Worm (Caenorhabditis elegans): ENCODE measurements around the gene oac-30.

Gene oac-30

ce11 chrII:1275439-1275838 lies 8.7 kb upstream of the oac-30 start, which contains the start of gene Y57G7A.5:
Gene Y57G7A.5 (minus strand): TSS chrII:1275539.
- TF ChIP-seq gei-8 (GFP tag; optimal IDR thresholded peaks at IDR 0.05): no peak
- no peak for TF ChIP-seq Y5F2A.4 (GFP tag; optimal IDR thresholded peaks at IDR 0.05)
- TF ChIP-seq dpl-1 (GFP tag; optimal IDR thresholded peaks at IDR 0.05): no peak

DNA sequence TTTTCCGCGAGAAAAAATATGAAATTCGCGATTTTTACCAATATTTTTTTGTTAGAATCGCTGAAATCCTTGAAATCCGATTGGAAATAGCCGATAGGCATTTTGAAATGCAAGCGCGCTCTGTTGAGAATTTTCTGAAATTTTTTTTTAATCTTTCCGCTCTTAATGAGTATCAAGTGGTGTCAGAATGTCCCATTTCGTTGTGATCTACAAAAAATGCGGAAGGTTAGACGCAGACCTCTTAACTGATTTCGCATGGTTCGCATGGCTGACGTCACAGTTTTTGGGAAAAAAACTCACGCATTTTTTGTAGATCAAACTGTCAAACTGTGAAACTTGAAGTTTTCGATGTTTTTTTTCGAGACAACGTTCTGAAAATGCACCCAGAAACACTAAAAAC lies 5.1 kb upstream of the oac-30 start, which contains the start of gene srw-66:
srw-66 (minus strand) TSS at position 101 of the 400 bp plus-strand sequence.
- TF ChIP-seq ztf-7 (tag; optimal IDR thresholded peaks at IDR 0.05) (no peak), arid-1 (GFP tag; conservative IDR thresholded peaks at IDR 0.05) (no peak), mdt-29 (GFP tag; IDR thresholded peaks at IDR 0.05) (no peak), tra-1 (GFP tag; IDR thresholded peaks at IDR 0.05) (no peak), daf-12 (tag; optimal IDR thresholded peaks at IDR 0.05) (no peak), ceh-44 (GFP tag; IDR thresholded peaks at IDR 0.05) (no peak), unc-39 (tag; optimal IDR thresholded peaks at IDR 0.05) (no peak), daf-19 (GFP tag; conservative IDR thresholded peaks at IDR 0.05) (no peak), gei-8 (GFP tag; optimal IDR thresholded peaks at IDR 0.05) (no peak), F10B5.3 (tag; optimal IDR thresholded peaks at IDR 0.05) (no peak), zip-2 (tag; optimal IDR thresholded peaks at IDR 0.05) (no peak)

DNA sequence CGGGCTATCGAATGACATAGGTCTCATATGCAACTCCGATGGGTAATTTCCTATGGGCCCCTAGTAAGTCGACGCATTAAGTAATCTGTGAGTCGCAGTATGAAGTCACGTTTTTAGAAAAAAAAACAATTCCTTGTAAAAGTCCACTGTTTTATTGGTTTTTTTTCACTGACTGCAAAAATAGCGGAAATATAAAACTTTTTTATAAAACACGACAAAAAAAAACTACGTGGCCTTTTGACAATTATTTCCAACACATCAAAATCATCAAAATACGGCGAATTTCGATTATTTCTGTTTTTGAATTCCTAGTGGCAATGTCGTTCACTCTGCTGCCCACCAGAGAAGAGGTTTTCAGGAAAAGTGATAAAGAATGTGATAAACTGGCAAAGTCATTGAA lies 8.1 kb downstream of the oac-30 start, which contains the start of gene clpr-2:
clpr-2 (plus strand) TSS at position 301 of the 400 bp plus-strand sequence.
- TF ChIP-seq ama-1 (optimal IDR thresholded peaks at IDR 0.05) (no peak), hmg-1.1 (GFP tag; IDR thresholded peaks at IDR 0.05) (no peak)

DNA sequence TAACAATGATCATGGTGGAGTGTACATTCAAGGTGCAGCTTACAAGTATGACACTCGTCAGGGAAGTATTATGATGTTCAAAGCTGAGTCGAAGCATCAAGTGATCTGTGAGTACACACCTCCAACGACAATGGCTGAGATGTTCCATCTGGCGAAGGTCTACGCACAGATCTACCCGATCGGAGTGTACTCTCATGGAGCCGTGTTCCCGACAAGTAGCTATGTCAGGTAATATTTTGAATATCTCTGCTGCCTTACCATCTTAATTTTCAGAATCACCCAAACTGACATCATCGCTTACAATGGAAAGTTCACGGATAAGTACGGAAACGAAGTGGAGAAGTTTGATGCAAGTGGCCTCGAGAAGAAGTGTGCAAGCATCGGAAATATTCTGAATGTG lies 9.9 kb downstream of the oac-30 start:
- TF ChIP-seq unc-62 (GFP tag; optimal IDR thresholded peaks at IDR 0.05 in 1 of 2) (peak in 1 of 2 experiments; percentile 93), unc-62 (tag; optimal IDR thresholded peaks at IDR 0.05) (no peak), ztf-7 (tag; optimal IDR thresholded peaks at IDR 0.05) (no peak), mdt-29 (GFP tag; IDR thresholded peaks at IDR 0.05) (no peak), unc-130 (GFP tag; optimal IDR thresholded peaks at IDR 0.05) (no peak), Y75B8A.6 (GFP tag; IDR thresholded peaks at IDR 0.05) (no peak), daf-12 (tag; optimal IDR thresholded peaks at IDR 0.05) (no peak), nhr-77 (tag; optimal IDR thresholded peaks at IDR 0.05) (no peak)

ce11 chrII:1255637-1256036 lies 11.1 kb downstream of the oac-30 start, which contains the start of gene clec-119:
Gene clec-119 (plus strand): TSS chrII:1255937.
- TF ChIP-seq lir-3 (tag; optimal IDR thresholded peaks at IDR 0.05): no peak

DNA sequence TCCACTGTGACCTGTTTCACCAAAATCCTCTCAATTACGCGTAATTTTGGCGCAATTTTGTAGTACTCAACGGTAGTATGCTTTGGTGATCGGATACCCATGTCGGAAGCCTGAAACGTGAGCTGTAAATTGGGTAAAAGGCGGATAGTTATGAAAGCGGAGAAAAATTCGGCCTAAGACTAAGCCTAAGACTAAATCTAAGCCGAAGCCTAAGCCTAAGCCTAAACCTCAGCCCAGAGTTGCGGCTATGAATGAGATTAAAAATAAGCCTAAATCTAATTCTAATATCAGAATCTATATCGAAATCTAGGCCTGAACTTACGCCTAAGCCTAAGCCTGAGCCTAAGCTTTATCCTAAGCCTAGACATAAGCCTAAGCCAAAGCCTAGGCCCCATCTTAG lies 14.4 kb downstream of the oac-30 start, which contains the start of gene lin-42:
lin-42 (minus strand) TSS at position 101 of the 400 bp plus-strand sequence.
- no peak for TF ChIP-seq egl-27 (tag; optimal IDR thresholded peaks at IDR 0.05)

- TF ChIP-seq ceh-20 (GFP tag; IDR thresholded peaks at IDR 0.05) (peak; percentile 69), F49E8.2 (tag; optimal IDR thresholded peaks at IDR 0.05; ENCODE audit: borderline replicate concordance) (no peak), daf-12 (tag; optimal IDR thresholded peaks at IDR 0.05) (no peak), lir-3 (tag; optimal IDR thresholded peaks at IDR 0.05) (peak; percentile 25), nhr-237 (tag; optimal IDR thresholded peaks at IDR 0.05) (no peak), spr-1 (tag; optimal IDR thresholded peaks at IDR 0.05) (peak; percentile 85), D1046.2 (GFP tag; IDR thresholded peaks at IDR 0.05) (no peak), R02D3.7 (tag; optimal IDR thresholded peaks at IDR 0.05) (no peak), dmd-8 (GFP tag; IDR thresholded peaks at IDR 0.05) (0 out of 2 replicates have a peak, but pooled peaks have one; percentile 30), madf-9 (GFP tag; conservative IDR thresholded peaks at IDR 0.05) (peak; percentile 100), ceh-28 (tag; optimal IDR thresholded peaks at IDR 0.05) (peak; percentile 60), lin-1 (GFP tag; IDR thresholded peaks at IDR 0.05) (peak; percentile 77), mep-1 (tag; optimal IDR thresholded peaks at IDR 0.05) (peak; percentile 85), tra-1 (GFP tag; IDR thresholded peaks at IDR 0.05) (no peak), daf-16 (GFP tag; optimal IDR thresholded peaks at IDR 0.05) (peak; percentile 49 to 64), daf-16 (tag; optimal IDR thresholded peaks at IDR 0.05) (peak; percentile 81), mes-2 (tag; optimal IDR thresholded peaks at IDR 0.05; ENCODE audit: poor library complexity, severe bottlenecking) (peak; percentile 68), egl-43 (GFP tag; IDR thresholded peaks at IDR 0.05) (peak; percentile 89), vab-7 (GFP tag; IDR thresholded peaks at IDR 0.05) (0 out of 2 replicates have a peak, but pooled peaks have one; percentile 34), lim-7 (GFP tag; IDR thresholded peaks at IDR 0.05) (no peak), lin-38 (GFP tag; IDR thresholded peaks at IDR 0.05) (peak; percentile 61), nhr-11 (tag; optimal IDR thresholded peaks at IDR 0.05) (peak; percentile 39)
Measured at ce11 chrII:1246855-1247259, 19.8 kb downstream of the oac-30 start.
